Fruit fly (Drosophila melanogaster) whole organism, embryonic: ENCODE results near the gene eco.

ENCODE experiments used
- Adf1 ChIP-seq: fragments of 200-800 bp; sonication (Bioruptor generic); IDR thresholded peaks from 2 replicates; pipeline ENCODE4 v1.3.6; 2022; ENCODE audit warnings: missing biosample characterization, missing genetic modification characterization
- Asciz ChIP-seq: fragments of 200-800 bp; sonication (Bioruptor generic); optimal IDR thresholded peaks from 2 replicates; lab custom pipeline; 2017; ENCODE audit warnings: missing biosample characterization, mild to moderate bottlenecking, missing genetic modification characterization, missing genetic modification reagents
- CG11504 ChIP-seq: fragments of 200-800 bp; sonication (Bioruptor generic); optimal IDR thresholded peaks from 3 replicates; lab custom pipeline; 2019; ENCODE audit warnings: missing biosample characterization, mild to moderate bottlenecking, missing genetic modification characterization, moderate library complexity
- CG12219 ChIP-seq: fragments of 200-800 bp; sonication (Bioruptor generic); optimal IDR thresholded peaks from 3 replicates; lab custom pipeline; 2018; ENCODE audit warnings: missing biosample characterization, mild to moderate bottlenecking, missing genetic modification characterization
- CG12659 ChIP-seq: fragments of 200-800 bp; sonication (Bioruptor generic); optimal IDR thresholded peaks from 3 replicates; lab custom pipeline; 2017; ENCODE audit warnings: mild to moderate bottlenecking, missing biosample characterization, missing genetic modification reagents, missing genetic modification characterization
- CG13296 ChIP-seq: fragments of 200-800 bp; sonication (Bioruptor generic); optimal IDR thresholded peaks from 3 replicates; lab custom pipeline; 2018; ENCODE audit warnings: missing biosample characterization, mild to moderate bottlenecking, missing genetic modification characterization
- CG13624 ChIP-seq: fragments of 200-800 bp; sonication (Bioruptor generic); optimal IDR thresholded peaks from 2 replicates; lab custom pipeline; 2016; ENCODE audit warnings: missing biosample characterization, missing genetic modification characterization
- CG13894 ChIP-seq: fragments of 200-800 bp; sonication (Bioruptor generic); optimal IDR thresholded peaks from 3 replicates; lab custom pipeline; 2018; ENCODE audit warnings: missing biosample characterization, mild to moderate bottlenecking, missing genetic modification characterization, moderate library complexity
- CG14050 ChIP-seq: fragments of 200-800 bp; sonication (Bioruptor generic); IDR thresholded peaks from 3 replicates; pipeline ENCODE4 v1.3.6; 2022; ENCODE audit warnings: missing biosample characterization, missing genetic modification characterization
- CG15011 ChIP-seq: fragments of 200-800 bp; sonication (Bioruptor generic); optimal IDR thresholded peaks from 3 replicates; lab custom pipeline; 2018; ENCODE audit warnings: missing biosample characterization, mild to moderate bottlenecking, missing genetic modification characterization
- CG1832 ChIP-seq: fragments of 200-800 bp; sonication (Bioruptor generic); optimal IDR thresholded peaks from 2 replicates; lab custom pipeline; 2017; ENCODE audit warnings: missing biosample characterization, mild to moderate bottlenecking, missing genetic modification characterization, inconsistent platforms
- CG2199 ChIP-seq: fragments of 200-800 bp; sonication (Bioruptor generic); IDR thresholded peaks from 3 replicates; pipeline ENCODE4 v1.3.6; 2022; ENCODE audit warnings: missing biosample characterization, missing genetic modification characterization
- CG2202 ChIP-seq: fragments of 200-800 bp; sonication (Bioruptor generic); optimal IDR thresholded peaks from 2 replicates; lab custom pipeline; 2018; ENCODE audit warnings: missing biosample characterization, mild to moderate bottlenecking, missing genetic modification characterization
- CG2875 ChIP-seq: fragments of 200-800 bp; sonication (Bioruptor generic); optimal IDR thresholded peaks from 2 replicates; lab custom pipeline; 2017; ENCODE audit warnings: missing biosample characterization, mild to moderate bottlenecking, missing genetic modification characterization, missing genetic modification reagents
- CG30020 ChIP-seq: fragments of 200-800 bp; optimal IDR thresholded peaks from 2 replicates; lab custom pipeline; 2019; ENCODE audit warnings: missing biosample characterization, mild to moderate bottlenecking, missing genetic modification characterization, moderate library complexity
- CG30431 ChIP-seq: fragments of 200-800 bp; sonication (Bioruptor generic); optimal IDR thresholded peaks from 2 replicates; lab custom pipeline; 2017; ENCODE audit warnings: missing biosample characterization, missing genetic modification characterization
- CG31388 ChIP-seq: fragments of 200-800 bp; sonication (Bioruptor generic); optimal IDR thresholded peaks from 2 replicates; lab custom pipeline; 2016; ENCODE audit warnings: missing biosample characterization, missing genetic modification characterization
- CG32532 ChIP-seq: fragments of 200-800 bp; sonication (Bioruptor generic); IDR thresholded peaks from 2 replicates; pipeline ENCODE4 v1.3.6; 2022; ENCODE audit warnings: missing biosample characterization, missing genetic modification characterization
- CG43689 ChIP-seq: fragments of 200-800 bp; sonication (Bioruptor generic); IDR thresholded peaks from 2 replicates; pipeline ENCODE4 v1.3.6; 2022; ENCODE audit warnings: missing biosample characterization, missing genetic modification characterization
- CG5245 ChIP-seq: fragments of 200-800 bp; sonication (Bioruptor generic); optimal IDR thresholded peaks from 3 replicates; lab custom pipeline; 2016; ENCODE audit warnings: missing biosample characterization, missing genetic modification characterization
- CG6272 ChIP-seq: fragments of 200-800 bp; sonication (Bioruptor generic); IDR thresholded peaks from 2 replicates; pipeline ENCODE4 v1.3.6; 2022; ENCODE audit warnings: missing biosample characterization, missing genetic modification characterization
- CG7556 ChIP-seq: fragments of 200-800 bp; sonication (Bioruptor generic); optimal IDR thresholded peaks from 2 replicates; lab custom pipeline; 2017; ENCODE audit warnings: missing biosample characterization, mild to moderate bottlenecking, missing genetic modification characterization
- CG7745 ChIP-seq: fragments of 200-800 bp; sonication (Bioruptor generic); optimal IDR thresholded peaks from 2 replicates; lab custom pipeline; 2018; ENCODE audit warnings: missing biosample characterization, mild to moderate bottlenecking, missing genetic modification characterization, moderate library complexity
- CG8281 ChIP-seq: fragments of 200-800 bp; sonication (Bioruptor generic); optimal IDR thresholded peaks from 2 replicates; lab custom pipeline; 2018; ENCODE audit warnings: missing biosample characterization, mild to moderate bottlenecking, missing genetic modification characterization, moderate library complexity
- Deaf1 ChIP-seq: fragments of 200-800 bp; optimal IDR thresholded peaks from 3 replicates; lab custom pipeline; 2019; ENCODE audit warnings: missing biosample characterization, mild to moderate bottlenecking, missing genetic modification characterization, moderate library complexity
- Dip3 ChIP-seq: fragments of 200-800 bp; sonication (Bioruptor generic); optimal IDR thresholded peaks from 3 replicates; lab custom pipeline; 2016; ENCODE audit warnings: missing biosample characterization, missing genetic modification characterization
- Fer2 ChIP-seq: fragments of 200-800 bp; sonication (Bioruptor generic); optimal IDR thresholded peaks from 2 replicates; lab custom pipeline; 2018; ENCODE audit warnings: missing biosample characterization, mild to moderate bottlenecking, missing genetic modification characterization, moderate library complexity
- Fer3 ChIP-seq: fragments of 200-800 bp; sonication (Bioruptor generic); optimal IDR thresholded peaks from 2 replicates; lab custom pipeline; 2018; ENCODE audit warnings: missing biosample characterization, mild to moderate bottlenecking, missing genetic modification characterization, moderate library complexity
- Jarid2 ChIP-seq: fragments of 200-800 bp; sonication (Bioruptor generic); optimal IDR thresholded peaks from 3 replicates; lab custom pipeline; 2017; ENCODE audit warnings: mild to moderate bottlenecking, missing biosample characterization, missing genetic modification reagents, missing genetic modification characterization
- MTF-1 ChIP-seq: fragments of 200-800 bp; sonication (Bioruptor generic); optimal IDR thresholded peaks from 2 replicates; lab custom pipeline; 2018; ENCODE audit warnings: missing biosample characterization, mild to moderate bottlenecking, missing genetic modification characterization, borderline replicate concordance
- Six4 ChIP-seq: fragments of 200-800 bp; sonication (Bioruptor generic); optimal IDR thresholded peaks from 2 replicates; lab custom pipeline; 2016; ENCODE audit warnings: missing biosample characterization, missing genetic modification characterization
- al ChIP-seq: fragments of 200-800 bp; sonication (Bioruptor generic); IDR thresholded peaks from 2 replicates; pipeline ENCODE4 v1.3.6; 2022; ENCODE audit warnings: missing biosample characterization, missing genetic modification characterization
- btn ChIP-seq: fragments of 200-800 bp; sonication (Bioruptor generic); optimal IDR thresholded peaks from 2 replicates; lab custom pipeline; 2016; ENCODE audit warnings: missing biosample characterization, missing genetic modification characterization
- caup ChIP-seq: fragments of 200-800 bp; sonication (Bioruptor generic); optimal IDR thresholded peaks from 3 replicates; lab custom pipeline; 2017; ENCODE audit warnings: missing biosample characterization, mild to moderate bottlenecking, missing genetic modification characterization, moderate library complexity; ENCODE audit not compliant: severe bottlenecking
- chif ChIP-seq, 2 experiments: fragments of 200-800 bp; sonication (Bioruptor generic); optimal IDR thresholded peaks; 3 replicates each; lab custom pipeline; 2016; ENCODE audit warnings: missing biosample characterization in 2 of 2, missing genetic modification characterization in 2 of 2
- ci ChIP-seq: fragments of 200-800 bp; sonication (Bioruptor generic); IDR thresholded peaks from 3 replicates; pipeline ENCODE4 v1.3.6; 2022; ENCODE audit warnings: missing biosample characterization, missing genetic modification characterization
- crol ChIP-seq: fragments of 200-800 bp; sonication (Bioruptor generic); IDR thresholded peaks from 2 replicates; pipeline ENCODE4 v1.3.6; 2022; ENCODE audit warnings: missing biosample characterization, missing genetic modification characterization
- dpn ChIP-seq, 2 experiments: fragments of 200-800 bp; sonication (Bioruptor generic); optimal IDR thresholded peaks; 3 replicates each; lab custom pipeline; 2016; ENCODE audit warnings: missing biosample characterization in 2 of 2, missing genetic modification characterization in 2 of 2
- fd96Cb ChIP-seq: fragments of 200-800 bp; sonication (Bioruptor generic); optimal IDR thresholded peaks from 2 replicates; lab custom pipeline; 2018; ENCODE audit warnings: missing biosample characterization, mild to moderate bottlenecking, missing genetic modification characterization, moderate library complexity
- fru ChIP-seq: fragments of >200 bp; optimal IDR thresholded peaks from 2 replicates; lab custom pipeline; 2017
- h ChIP-seq: fragments of >200 bp; optimal IDR thresholded peaks from 2 replicates; lab custom pipeline; 2017
- jumu ChIP-seq: fragments of 200-800 bp; sonication (Bioruptor generic); optimal IDR thresholded peaks from 3 replicates; lab custom pipeline; 2016; ENCODE audit warnings: missing biosample characterization, missing genetic modification characterization
- kni ChIP-seq: fragments of 200-800 bp; sonication (Bioruptor generic); optimal IDR thresholded peaks from 3 replicates; lab custom pipeline; 2017; ENCODE audit warnings: mild to moderate bottlenecking, missing biosample characterization, missing genetic modification reagents, missing genetic modification characterization
- nmo ChIP-seq: fragments of 200-800 bp; sonication (Bioruptor generic); optimal IDR thresholded peaks from 2 replicates; lab custom pipeline; 2018; ENCODE audit warnings: missing biosample characterization, mild to moderate bottlenecking, missing genetic modification characterization, moderate library complexity
- phol ChIP-seq: fragments of 200-800 bp; sonication (Bioruptor generic); optimal IDR thresholded peaks from 3 replicates; lab custom pipeline; 2018; ENCODE audit warnings: missing biosample characterization, mild to moderate bottlenecking, missing genetic modification characterization, moderate library complexity
- rib ChIP-seq: fragments of 200-800 bp; sonication (Bioruptor generic); IDR thresholded peaks from 2 replicates; pipeline ENCODE4 v1.3.6; 2022; ENCODE audit warnings: missing biosample characterization, missing genetic modification characterization
- row ChIP-seq: fragments of 200-800 bp; sonication (Bioruptor generic); IDR thresholded peaks from 3 replicates; pipeline ENCODE4 v1.3.6; 2022; ENCODE audit warnings: missing biosample characterization, missing genetic modification characterization
- run ChIP-seq: fragments of 200-800 bp; sonication (Bioruptor generic); optimal IDR thresholded peaks from 3 replicates; lab custom pipeline; 2018; ENCODE audit warnings: missing biosample characterization, mild to moderate bottlenecking, missing genetic modification characterization
- sr ChIP-seq: fragments of 200-800 bp; sonication (Bioruptor generic); IDR thresholded peaks from 3 replicates; pipeline ENCODE4 v1.3.6; 2022; ENCODE audit warnings: missing biosample characterization, missing genetic modification characterization
- stc ChIP-seq: fragments of 200-800 bp; sonication (Bioruptor generic); IDR thresholded peaks from 2 replicates; pipeline ENCODE4 v1.3.6; 2022; ENCODE audit warnings: missing biosample characterization, missing genetic modification characterization

Gene eco

DNA sequence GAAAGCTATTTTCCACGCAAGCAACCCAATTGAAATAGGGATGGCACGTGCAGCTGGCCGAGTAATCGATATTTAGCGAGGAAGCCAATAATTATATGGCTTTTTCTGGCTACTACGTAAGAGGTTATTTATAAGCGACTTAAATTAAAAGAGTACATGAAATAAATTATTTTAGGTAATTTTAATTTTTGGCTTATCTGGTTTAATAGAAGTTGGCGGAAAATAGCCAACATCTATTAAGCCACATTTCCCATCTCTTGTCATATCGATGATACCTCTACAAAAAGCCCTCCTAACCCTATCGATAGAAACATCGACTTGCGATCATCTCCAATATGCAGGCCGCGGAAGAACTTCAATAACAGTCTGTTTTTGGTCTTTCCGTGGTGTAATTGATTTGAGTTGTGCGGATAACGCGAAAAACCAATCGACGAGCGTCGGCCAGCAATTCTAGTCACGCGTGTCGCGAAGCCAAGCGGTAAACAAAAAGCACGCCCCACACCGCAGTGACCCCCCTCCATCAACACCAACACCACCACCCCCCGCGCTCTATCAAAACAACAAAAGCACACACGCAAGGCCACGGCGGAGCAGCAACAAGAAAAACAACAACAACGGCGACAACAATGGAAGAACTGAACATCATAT lies 9.0 kb upstream of the eco start, which contains the start of the genes Srp19 and qm (continued):
- peak; percentile 99 for TF ChIP-seq crol (GFP tag; lab: Robert Waterston, UW)
- no peak for TF ChIP-seq CG2875 (GFP tag; lab: Kevin White, UChicago)
- TF ChIP-seq CG1832 (GFP tag; lab: Kevin White, UChicago), result no peak
- no peak for TF ChIP-seq run
- TF ChIP-seq fd96Cb (tag; lab: Kevin White, UChicago), result peak; percentile 30
- TF ChIP-seq CG7745 (tag; lab: Kevin White, UChicago), result no peak
- peak; percentile 56 to 65 for TF ChIP-seq dpn (GFP tag; optimal IDR thresholded peaks at IDR 0.05; lab: Kevin White, UChicago)
- TF ChIP-seq row, result peak; percentile 89
- peak; percentile 34 for TF ChIP-seq Fer2 (tag; lab: Kevin White, UChicago)
- TF ChIP-seq CG12659, result peak; percentile 63
- no peak for TF ChIP-seq CG2199
- TF ChIP-seq phol (tag; lab: Kevin White, UChicago), result peak; percentile 68
- TF ChIP-seq CG11504 (tag; lab: Kevin White, UChicago), result no peak
- peak; percentile 2 for TF ChIP-seq Deaf1
- peak; percentile 26 for TF ChIP-seq Fer3 (tag; lab: Kevin White, UChicago)
- no peak for TF ChIP-seq btn
- no peak for TF ChIP-seq h
- TF ChIP-seq stc (GFP tag; lab: Robert Waterston, UW), result peak; percentile 19; the same call in 1 of the 2 replicates
- peak; percentile 56; the same call in 1 of the 2 replicates for TF ChIP-seq al (GFP tag; lab: Robert Waterston, UW)
- TF ChIP-seq Six4 (GFP tag; lab: Kevin White, UChicago), result no peak
- no peak; the same call in 2 of the 3 replicates for TF ChIP-seq ci (GFP tag; lab: Robert Waterston, UW)
- no peak for TF ChIP-seq CG12219
- TF ChIP-seq CG14050 (GFP tag; lab: Robert Waterston, UW), result no peak
- peak; percentile 41 for TF ChIP-seq Adf1 (GFP tag; lab: Robert Waterston, UW)
- no peak for TF ChIP-seq CG13296 (GFP tag; lab: Kevin White, UChicago)
- peak; percentile 50 for TF ChIP-seq CG32532 (GFP tag; lab: Robert Waterston, UW)
- no peak for TF ChIP-seq CG2202
- peak; percentile 86 for TF ChIP-seq Jarid2
- no peak for TF ChIP-seq CG31388 (GFP tag; lab: Kevin White, UChicago)
- TF ChIP-seq chif (GFP tag; optimal IDR thresholded peaks at IDR 0.05; lab: Kevin White, UChicago), result peak in 1 of 2 experiments; percentile 57
- no peak for TF ChIP-seq fru (lab: Kevin White, UChicago)
- peak; percentile 34; the same call in 1 of the 2 replicates for TF ChIP-seq CG6272 (GFP tag; lab: Robert Waterston, UW)
- TF ChIP-seq kni (GFP tag; lab: Kevin White, UChicago), result peak; percentile 53
- TF ChIP-seq sr (GFP tag; lab: Robert Waterston, UW), result 0 out of 3 replicates have a peak, but pooled peaks have one; percentile 20
- no peak for TF ChIP-seq CG30431 (GFP tag; lab: Kevin White, UChicago)
- peak; percentile 22 for TF ChIP-seq caup (GFP tag; lab: Kevin White, UChicago)
- no peak for TF ChIP-seq Asciz (GFP tag; lab: Kevin White, UChicago)
- peak; percentile 55 for TF ChIP-seq CG30020 (tag; lab: Kevin White, UChicago)
- no peak for TF ChIP-seq CG8281
- peak; percentile 27 for TF ChIP-seq CG5245 (GFP tag; lab: Kevin White, UChicago)
- TF ChIP-seq MTF-1 (GFP tag; lab: Kevin White, UChicago), result no peak
- TF ChIP-seq CG13624, result peak; percentile 52
- peak; percentile 29; the same call in 1 of the 2 replicates for TF ChIP-seq rib (GFP tag; lab: Robert Waterston, UW)
- no peak for TF ChIP-seq CG43689
- TF ChIP-seq CG7556, result peak; percentile 56
- TF ChIP-seq CG15011 (GFP tag; lab: Kevin White, UChicago), result no peak
- peak; percentile 6 for TF ChIP-seq Dip3 (GFP tag; lab: Kevin White, UChicago)
- TF ChIP-seq nmo (GFP tag; lab: Kevin White, UChicago), result peak; percentile 60
- TF ChIP-seq jumu (GFP tag; lab: Kevin White, UChicago), result peak; percentile 64
- TF ChIP-seq CG13894 (tag; lab: Kevin White, UChicago), result peak; percentile 45
